Worm (Caenorhabditis elegans) whole organism, L2 larva: ENCODE results near the gene phat-7.

Source experiments
- F13H6.1 ChIP-seq: sonication (generic microtip); optimal IDR thresholded peaks from 2 replicates; lab custom pipeline; 2016; ENCODE audit warnings: missing genetic modification characterization, missing compliant biosample characterization
- Y55F3AM.14 ChIP-seq: fragments of 200-800 bp; sonication (Bioruptor generic); optimal IDR thresholded peaks from 2 replicates; lab custom pipeline; 2018; ENCODE audit warnings: mild to moderate bottlenecking, missing genetic modification characterization, missing compliant biosample characterization
- alr-1 ChIP-seq: fragments of 150-350 bp; optimal IDR thresholded peaks from 2 replicates; lab custom pipeline; 2014; ENCODE audit warnings: missing biosample characterization, missing genetic modification characterization
- aly-2 ChIP-seq: fragments of 150-350 bp; optimal IDR thresholded peaks from 2 replicates; lab custom pipeline; 2014; ENCODE audit warnings: missing biosample characterization, missing genetic modification characterization
- ama-1 ChIP-seq: fragments of 150-350 bp; optimal IDR thresholded peaks from 2 replicates; lab custom pipeline; 2018; ENCODE audit warnings: inconsistent platforms
- blmp-1 ChIP-seq: sonication (generic microtip); optimal IDR thresholded peaks from 2 replicates; lab custom pipeline; 2017; ENCODE audit warnings: missing genetic modification characterization, mild to moderate bottlenecking, missing compliant biosample characterization, antibody characterized with exemption, moderate library complexity; ENCODE audit not compliant: insufficient read depth
- ceh-16 ChIP-seq: fragments of 150-350 bp; optimal IDR thresholded peaks from 2 replicates; lab custom pipeline; 2014; ENCODE audit warnings: missing biosample characterization, missing genetic modification characterization
- ceh-82 ChIP-seq: fragments of 150-350 bp; optimal IDR thresholded peaks from 2 replicates; lab custom pipeline; 2014; ENCODE audit warnings: missing biosample characterization, missing genetic modification characterization
- crh-2 ChIP-seq: sonication (generic microtip); optimal IDR thresholded peaks from 2 replicates; lab custom pipeline; 2017; ENCODE audit warnings: missing biosample characterization, missing genetic modification characterization
- dmd-4 ChIP-seq: sonication (generic microtip); optimal IDR thresholded peaks from 2 replicates; lab custom pipeline; 2017; ENCODE audit warnings: missing biosample characterization, missing genetic modification characterization
- egl-27 ChIP-seq: sonication (generic microtip); optimal IDR thresholded peaks from 3 replicates; lab custom pipeline; 2017; ENCODE audit warnings: missing biosample characterization, missing genetic modification reagents, missing genetic modification characterization
- elt-3 ChIP-seq: sonication (generic microtip); optimal IDR thresholded peaks from 2 replicates; lab custom pipeline; 2017; ENCODE audit warnings: missing biosample characterization, missing genetic modification characterization
- fos-1 ChIP-seq: fragments of 150-350 bp; optimal IDR thresholded peaks from 2 replicates; lab custom pipeline; 2014; ENCODE audit warnings: missing biosample characterization, missing genetic modification characterization
- gmeb-1 ChIP-seq: fragments of 150-350 bp; optimal IDR thresholded peaks from 2 replicates; lab custom pipeline; 2014; ENCODE audit warnings: missing biosample characterization, missing genetic modification characterization
- lin-13 ChIP-seq: fragments of 150-350 bp; optimal IDR thresholded peaks from 2 replicates; lab custom pipeline; 2014; ENCODE audit warnings: missing biosample characterization, missing genetic modification reagents, missing genetic modification characterization
- lin-39 ChIP-seq: fragments of 150-350 bp; optimal IDR thresholded peaks from 2 replicates; lab custom pipeline; 2014; ENCODE audit warnings: missing biosample characterization, missing genetic modification reagents, missing genetic modification characterization
- lsy-2 ChIP-seq, 2 experiments: fragments of 150-350 bp in 1 of 2; sonication (generic microtip) in 1 of 2; optimal IDR thresholded peaks; 2 replicates each; lab custom pipeline; 2014 to 2017; ENCODE audit warnings: missing biosample characterization in 2 of 2, missing genetic modification characterization in 2 of 2
- mab-5 ChIP-seq: fragments of 150-350 bp; optimal IDR thresholded peaks from 2 replicates; lab custom pipeline; 2014; ENCODE audit warnings: missing biosample characterization, missing genetic modification characterization
- mbf-1 ChIP-seq: sonication (generic microtip); optimal IDR thresholded peaks from 2 replicates; lab custom pipeline; 2017; ENCODE audit warnings: missing biosample characterization, missing genetic modification characterization
- mdl-1 ChIP-seq, 2 experiments: fragments of 150-350 bp in 1 of 2; sonication (generic microtip) in 1 of 2; optimal IDR thresholded peaks; 2 replicates each; lab custom pipeline; 2017; ENCODE audit warnings: missing biosample characterization in 2 of 2, missing genetic modification characterization in 2 of 2
- nhr-10 ChIP-seq: sonication (generic microtip); optimal IDR thresholded peaks from 2 replicates; lab custom pipeline; 2017; ENCODE audit warnings: missing biosample characterization, missing genetic modification characterization
- nhr-11 ChIP-seq: fragments of 150-350 bp; optimal IDR thresholded peaks from 2 replicates; lab custom pipeline; 2014; ENCODE audit warnings: missing biosample characterization, missing genetic modification characterization
- nhr-12 ChIP-seq: fragments of 150-350 bp; optimal IDR thresholded peaks from 2 replicates; lab custom pipeline; 2014; ENCODE audit warnings: missing biosample characterization, missing genetic modification characterization
- nhr-129 ChIP-seq: fragments of 150-350 bp; optimal IDR thresholded peaks from 2 replicates; lab custom pipeline; 2014; ENCODE audit warnings: missing biosample characterization, missing genetic modification characterization
- nhr-21 ChIP-seq: fragments of 150-350 bp; optimal IDR thresholded peaks from 2 replicates; lab custom pipeline; 2014; ENCODE audit warnings: missing biosample characterization, missing genetic modification characterization
- nhr-23 ChIP-seq: fragments of 150-350 bp; optimal IDR thresholded peaks from 2 replicates; lab custom pipeline; 2014; ENCODE audit warnings: missing biosample characterization, missing genetic modification reagents, missing genetic modification characterization
- nhr-237 ChIP-seq: fragments of 150-350 bp; optimal IDR thresholded peaks from 2 replicates; lab custom pipeline; 2014; ENCODE audit warnings: missing biosample characterization, missing genetic modification characterization
- nhr-6 ChIP-seq: fragments of 150-350 bp; optimal IDR thresholded peaks from 2 replicates; lab custom pipeline; 2014; ENCODE audit warnings: missing biosample characterization, missing genetic modification characterization
- peb-1 ChIP-seq: fragments of 150-350 bp; optimal IDR thresholded peaks from 2 replicates; lab custom pipeline; 2014; ENCODE audit warnings: missing biosample characterization, missing genetic modification characterization
- sem-4 ChIP-seq: fragments of 150-350 bp; optimal IDR thresholded peaks from 2 replicates; lab custom pipeline; 2014; ENCODE audit warnings: missing biosample characterization, missing genetic modification reagents, missing genetic modification characterization
- skn-1 ChIP-seq: sonication (generic microtip); optimal IDR thresholded peaks from 2 replicates; lab custom pipeline; 2017; ENCODE audit warnings: missing biosample characterization, missing genetic modification characterization
- sma-3 ChIP-seq: sonication (generic microtip); optimal IDR thresholded peaks from 2 replicates; lab custom pipeline; 2016; ENCODE audit warnings: missing genetic modification reagents, missing genetic modification characterization, missing compliant biosample characterization
- unc-39 ChIP-seq: fragments of 150-350 bp; optimal IDR thresholded peaks from 2 replicates; lab custom pipeline; 2014; ENCODE audit warnings: missing biosample characterization, missing genetic modification characterization
- unc-55 ChIP-seq: fragments of 150-350 bp; sonication (generic microtip); optimal IDR thresholded peaks from 3 replicates; lab custom pipeline; 2014; ENCODE audit warnings: missing biosample characterization, missing genetic modification reagents, missing genetic modification characterization
- unc-62 ChIP-seq: fragments of 150-350 bp; optimal IDR thresholded peaks from 2 replicates; lab custom pipeline; 2014; ENCODE audit warnings: missing biosample characterization, missing genetic modification reagents, missing genetic modification characterization
- ztf-1 ChIP-seq: fragments of 200-800 bp; sonication (Bioruptor generic); conservative IDR thresholded peaks from 2 replicates; pipeline ENCODE4 v1.3.6; 2022; ENCODE audit warnings: missing genetic modification characterization, missing compliant biosample characterization
- ztf-4 ChIP-seq: fragments of 150-350 bp; optimal IDR thresholded peaks from 2 replicates; lab custom pipeline; 2014; ENCODE audit warnings: missing biosample characterization, missing genetic modification characterization

Gene phat-7

ce11 chrV:4080546-4080945, 34.3 kb downstream of the phat-7 start:
- TF ChIP-seq egl-27 (no peak), fos-1 (tag; lab: Kevin White, UChicago) (no peak), F13H6.1 (no peak), crh-2 (tag; lab: Kevin White, UChicago) (no peak), lsy-2 (tag; optimal IDR thresholded peaks at IDR 0.05; lab: Kevin White, UChicago) (no peak), elt-3 (tag; lab: Kevin White, UChicago) (no peak)

- TF ChIP-seq elt-3 (tag; lab: Kevin White, UChicago) (no peak), nhr-21 (no peak), nhr-12 (no peak), skn-1 (tag; lab: Kevin White, UChicago) (no peak), mbf-1 (tag; lab: Kevin White, UChicago) (no peak), peb-1 (tag; lab: Kevin White, UChicago) (no peak), ztf-1 (GFP tag; lab: Robert Waterston, UW) (no peak), nhr-10 (tag; lab: Kevin White, UChicago) (no peak), lin-39 (tag; lab: Kevin White, UChicago) (no peak), mdl-1 (tag; optimal IDR thresholded peaks at IDR 0.05; lab: Kevin White, UChicago) (no peak), ama-1 (lab: Kevin White, UChicago) (no peak), ceh-16 (tag; lab: Kevin White, UChicago) (no peak), nhr-23 (tag; lab: Kevin White, UChicago) (no peak), unc-62 (no peak), unc-55 (GFP tag; lab: Kevin White, UChicago) (no peak), unc-39 (no peak), alr-1 (no peak), blmp-1 (tag; lab: Kevin White, UChicago) (no peak)
Observed at ce11 chrV:4081283-4081682, 35.1 kb downstream of the phat-7 start, which contains the start of gene srh-211. Gene srh-211, minus strand, starts transcription at chrV:4081383.

- TF ChIP-seq aly-2 (tag; lab: Kevin White, UChicago), result no peak
- TF ChIP-seq nhr-10 (tag; lab: Kevin White, UChicago), result no peak
- TF ChIP-seq Y55F3AM.14, result no peak
- no peak for TF ChIP-seq crh-2 (tag; lab: Kevin White, UChicago)
- no peak for TF ChIP-seq unc-39
- TF ChIP-seq mab-5 (tag; lab: Kevin White, UChicago), result no peak
- TF ChIP-seq nhr-237 (tag; lab: Kevin White, UChicago), result no peak
- TF ChIP-seq sem-4 (tag; lab: Kevin White, UChicago), result no peak
- no peak for TF ChIP-seq nhr-129 (tag; lab: Kevin White, UChicago)
- no peak for TF ChIP-seq mbf-1 (tag; lab: Kevin White, UChicago)
- TF ChIP-seq dmd-4 (tag; lab: Kevin White, UChicago), result no peak
- TF ChIP-seq sma-3 (GFP tag; lab: Kevin White, UChicago), result no peak
- no peak for TF ChIP-seq lin-13
Observed at ce11 chrV:4082952-4083351, 36.7 kb downstream of the phat-7 start, which contains the start of gene F38H12.5. Gene F38H12.5, minus strand, starts transcription at chrV:4083052.

ce11 chrV:4094740-4095139, 48.5 kb downstream of the phat-7 start, which contains the start of gene nhr-181:
Gene nhr-181, plus strand, starts transcription at chrV:4095040.
- no peak for TF ChIP-seq ama-1 (lab: Kevin White, UChicago)
- TF ChIP-seq nhr-11 (tag; lab: Kevin White, UChicago), result no peak
- no peak for TF ChIP-seq nhr-12
- TF ChIP-seq nhr-6 (tag; lab: Kevin White, UChicago), result no peak
- no peak for TF ChIP-seq fos-1 (tag; lab: Kevin White, UChicago)
- TF ChIP-seq peb-1 (tag; lab: Kevin White, UChicago), result no peak
- TF ChIP-seq unc-39, result no peak
- no peak for TF ChIP-seq ztf-4 (tag; lab: Kevin White, UChicago)
- no peak for TF ChIP-seq ztf-1 (GFP tag; lab: Robert Waterston, UW)
- TF ChIP-seq crh-2 (tag; lab: Kevin White, UChicago), result no peak
- no peak for TF ChIP-seq lin-13
- no peak for TF ChIP-seq ceh-82 (tag; lab: Kevin White, UChicago)
- no peak for TF ChIP-seq gmeb-1
